Fruit fly (Drosophila melanogaster) whole organism: ENCODE results near the gene psidin.

ENCODE experiments used
- CG8478 ChIP-seq: fragments of >200 bp; optimal IDR thresholded peaks from 2 replicates; lab custom pipeline; 2018; ENCODE audit warnings: inconsistent platforms
- usp ChIP-seq: fragments of >200 bp; optimal IDR thresholded peaks from 2 replicates; lab custom pipeline; 2017; ENCODE audit warnings: missing biosample characterization, missing genetic modification characterization, mixed read lengths

DNA sequence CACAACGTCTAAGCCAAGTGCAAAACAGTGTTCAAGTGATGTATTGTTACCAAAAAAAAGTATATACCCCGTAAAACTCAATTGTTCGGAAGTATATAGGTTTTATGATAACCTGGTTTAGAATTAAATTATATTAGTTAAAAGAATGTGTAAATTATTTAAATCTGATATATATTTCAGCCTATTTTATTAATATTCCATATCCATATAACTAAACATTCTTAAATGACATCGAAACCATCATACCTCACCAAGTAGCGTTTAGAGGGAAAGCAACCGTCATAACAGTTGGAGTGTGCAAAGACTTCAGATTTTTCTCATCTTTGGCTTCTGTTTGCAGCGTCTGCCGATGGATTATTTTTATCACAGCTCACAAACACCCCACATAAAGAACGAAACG lies 22.0 kb upstream of the psidin start:
- no peak for TF ChIP-seq usp (GFP tag; lab: Kevin White, UChicago)
- TF ChIP-seq CG8478 (lab: Kevin White, UChicago): no peak
